Fruit fly (Drosophila melanogaster) whole organism, embryonic: ENCODE data around the gene wb.

Experiments
- Abd-B ChIP-seq: fragments of 200-800 bp; sonication (Bioruptor generic); optimal IDR thresholded peaks from 2 replicates; lab custom pipeline; 2018; ENCODE audit warnings: missing biosample characterization, mild to moderate bottlenecking, missing genetic modification characterization, moderate library complexity
- Antp ChIP-seq: fragments of 200-800 bp; sonication (Bioruptor generic); optimal IDR thresholded peaks from 3 replicates; lab custom pipeline; 2016; ENCODE audit warnings: missing biosample characterization, missing genetic modification characterization
- C15 ChIP-seq: fragments of 200-800 bp; sonication (Bioruptor generic); IDR thresholded peaks from 3 replicates; pipeline ENCODE4 v1.3.6; 2022; ENCODE audit warnings: missing biosample characterization, missing genetic modification characterization
- CG11456 ChIP-seq: fragments of 200-800 bp; sonication (Bioruptor generic); IDR thresholded peaks from 3 replicates; pipeline ENCODE4 v1.3.6; 2022; ENCODE audit warnings: missing biosample characterization, missing genetic modification characterization
- CG12659 ChIP-seq: fragments of 200-800 bp; sonication (Bioruptor generic); optimal IDR thresholded peaks from 3 replicates; lab custom pipeline; 2017; ENCODE audit warnings: mild to moderate bottlenecking, missing biosample characterization, missing genetic modification reagents, missing genetic modification characterization
- CG12769 ChIP-seq: fragments of 200-800 bp; sonication (Bioruptor generic); optimal IDR thresholded peaks from 2 replicates; lab custom pipeline; 2019; ENCODE audit warnings: missing biosample characterization, mild to moderate bottlenecking, missing genetic modification characterization, moderate library complexity
- CG14050 ChIP-seq: fragments of 200-800 bp; sonication (Bioruptor generic); IDR thresholded peaks from 3 replicates; pipeline ENCODE4 v1.3.6; 2022; ENCODE audit warnings: missing biosample characterization, missing genetic modification characterization
- CG15011 ChIP-seq: fragments of 200-800 bp; sonication (Bioruptor generic); optimal IDR thresholded peaks from 3 replicates; lab custom pipeline; 2018; ENCODE audit warnings: missing biosample characterization, mild to moderate bottlenecking, missing genetic modification characterization
- CG15073 ChIP-seq: fragments of 200-800 bp; sonication (Bioruptor generic); optimal IDR thresholded peaks from 2 replicates; lab custom pipeline; 2016; ENCODE audit warnings: missing biosample characterization, missing genetic modification characterization
- CG17912 ChIP-seq: fragments of 200-800 bp; sonication (Bioruptor generic); optimal IDR thresholded peaks from 2 replicates; lab custom pipeline; 2018; ENCODE audit warnings: missing biosample characterization, mild to moderate bottlenecking, missing genetic modification characterization
- CG18619 ChIP-seq: fragments of 200-800 bp; sonication (Bioruptor generic); optimal IDR thresholded peaks from 3 replicates; lab custom pipeline; 2017; ENCODE audit warnings: missing biosample characterization, mild to moderate bottlenecking, missing genetic modification characterization
- CG2889 ChIP-seq: fragments of 200-800 bp; sonication (Bioruptor generic); IDR thresholded peaks from 3 replicates; pipeline ENCODE4 v1.3.6; 2022; ENCODE audit warnings: missing biosample characterization, missing genetic modification characterization
- CG30403 ChIP-seq: fragments of 200-800 bp; sonication (Bioruptor generic); optimal IDR thresholded peaks from 3 replicates; lab custom pipeline; 2016; ENCODE audit warnings: missing biosample characterization, missing genetic modification characterization
- CG3163 ChIP-seq: fragments of 200-800 bp; sonication (Bioruptor generic); optimal IDR thresholded peaks from 3 replicates; lab custom pipeline; 2016; ENCODE audit warnings: missing biosample characterization, missing genetic modification characterization
- CG3726 ChIP-seq: fragments of 200-800 bp; sonication (Bioruptor generic); IDR thresholded peaks from 3 replicates; pipeline ENCODE4, ENCODE4 v1.3.6; 2022; ENCODE audit warnings: missing biosample characterization, missing genetic modification characterization
- CG42726 ChIP-seq: fragments of 200-800 bp; sonication (Bioruptor generic); IDR thresholded peaks from 2 replicates; pipeline ENCODE4 v1.3.6; 2022; ENCODE audit warnings: missing biosample characterization, missing genetic modification characterization; ENCODE audit not compliant: partially characterized antibody
- CG43689 ChIP-seq: fragments of 200-800 bp; sonication (Bioruptor generic); IDR thresholded peaks from 2 replicates; pipeline ENCODE4 v1.3.6; 2022; ENCODE audit warnings: missing biosample characterization, missing genetic modification characterization
- CG4404 ChIP-seq: fragments of 200-800 bp; sonication (Bioruptor generic); IDR thresholded peaks from 2 replicates; pipeline ENCODE4 v1.3.6; 2022; ENCODE audit warnings: missing biosample characterization, missing genetic modification characterization
- CG4730 ChIP-seq: fragments of 200-800 bp; sonication (Bioruptor generic); IDR thresholded peaks from 2 replicates; pipeline ENCODE4 v1.3.6; 2022; ENCODE audit warnings: missing biosample characterization, missing genetic modification characterization
- Doc3 ChIP-seq: fragments of 200-800 bp; sonication (Bioruptor generic); IDR thresholded peaks from 3 replicates; pipeline ENCODE4 v1.3.6; 2022; ENCODE audit warnings: missing biosample characterization, missing genetic modification characterization; ENCODE audit not compliant: partially characterized antibody
- Elba2 ChIP-seq: fragments of 200-800 bp; sonication (Bioruptor generic); optimal IDR thresholded peaks from 3 replicates; lab custom pipeline; 2016; ENCODE audit warnings: missing biosample characterization, missing genetic modification characterization
- NC2α ChIP-seq: fragments of 200-800 bp; sonication (Bioruptor generic); optimal IDR thresholded peaks from 2 replicates; lab custom pipeline; 2016; ENCODE audit warnings: missing biosample characterization, missing genetic modification characterization
- Nf-YA ChIP-seq: fragments of 200-800 bp; sonication (Bioruptor generic); IDR thresholded peaks from 2 replicates; pipeline ENCODE4 v1.3.6; 2022; ENCODE audit warnings: missing biosample characterization, missing genetic modification characterization
- Nf-YB ChIP-seq: fragments of 200-800 bp; sonication (Bioruptor generic); optimal IDR thresholded peaks from 3 replicates; lab custom pipeline; 2019; ENCODE audit warnings: missing biosample characterization, mild to moderate bottlenecking, missing genetic modification characterization, moderate library complexity
- Opbp ChIP-seq: fragments of 200-800 bp; sonication (Bioruptor generic); IDR thresholded peaks from 3 replicates; pipeline ENCODE4 v1.3.6; 2022; ENCODE audit warnings: missing biosample characterization, missing genetic modification characterization; ENCODE audit not compliant: partially characterized antibody
- Rx ChIP-seq: fragments of 200-800 bp; sonication (Bioruptor generic); IDR thresholded peaks from 2 replicates; pipeline ENCODE4 v1.3.6; 2022; ENCODE audit warnings: missing biosample characterization, missing genetic modification characterization
- Spps ChIP-seq: fragments of 200-800 bp; sonication (Bioruptor generic); optimal IDR thresholded peaks from 2 replicates; lab custom pipeline; 2018; ENCODE audit warnings: missing biosample characterization, mild to moderate bottlenecking, missing genetic modification characterization
- Vsx1 ChIP-seq: fragments of 200-800 bp; sonication (Bioruptor generic); optimal IDR thresholded peaks from 2 replicates; lab custom pipeline; 2017; ENCODE audit warnings: missing biosample characterization, mild to moderate bottlenecking, missing genetic modification characterization, missing genetic modification reagents
- Xrp1 ChIP-seq: fragments of 200-800 bp; sonication (Bioruptor generic); IDR thresholded peaks from 2 replicates; pipeline ENCODE4 v1.3.6; 2022; ENCODE audit warnings: missing biosample characterization, missing genetic modification characterization
- ac ChIP-seq: fragments of 200-800 bp; sonication (Bioruptor generic); optimal IDR thresholded peaks from 3 replicates; lab custom pipeline; 2017; ENCODE audit warnings: missing biosample characterization, mild to moderate bottlenecking, missing genetic modification characterization
- ash1 ChIP-seq: fragments of 200-800 bp; sonication (Bioruptor generic); optimal IDR thresholded peaks from 2 replicates; lab custom pipeline; 2018; ENCODE audit warnings: missing biosample characterization, mild to moderate bottlenecking, missing genetic modification characterization
- ato ChIP-seq: fragments of 200-800 bp; sonication (Bioruptor generic); IDR thresholded peaks from 2 replicates; pipeline ENCODE4 v1.3.6; 2022; ENCODE audit warnings: missing biosample characterization, missing genetic modification characterization; ENCODE audit not compliant: partially characterized antibody
- croc ChIP-seq: fragments of 200-800 bp; sonication (Bioruptor generic); conservative IDR thresholded peaks from 3 replicates; pipeline ENCODE4 v1.3.6; 2022; ENCODE audit warnings: missing biosample characterization, missing genetic modification characterization
- disco-r ChIP-seq: fragments of 200-800 bp; sonication (Bioruptor generic); optimal IDR thresholded peaks from 2 replicates; lab custom pipeline; 2016; ENCODE audit warnings: missing biosample characterization, missing genetic modification characterization
- dmrt99B ChIP-seq: fragments of 200-800 bp; sonication (Bioruptor generic); optimal IDR thresholded peaks from 2 replicates; lab custom pipeline; 2018; ENCODE audit warnings: missing biosample characterization, mild to moderate bottlenecking, missing genetic modification characterization, moderate library complexity
- emc ChIP-seq: fragments of 200-800 bp; sonication (Bioruptor generic); optimal IDR thresholded peaks from 2 replicates; lab custom pipeline; 2016; ENCODE audit warnings: missing biosample characterization, missing genetic modification characterization
- gsb-n ChIP-seq: fragments of 200-800 bp; sonication (Bioruptor generic); optimal IDR thresholded peaks from 3 replicates; lab custom pipeline; 2018; ENCODE audit warnings: missing biosample characterization, mild to moderate bottlenecking, missing genetic modification characterization
- h ChIP-seq: fragments of >200 bp; optimal IDR thresholded peaks from 2 replicates; lab custom pipeline; 2017
- hb ChIP-seq: fragments of 200-800 bp; sonication (Bioruptor generic); IDR thresholded peaks from 3 replicates; pipeline ENCODE4 v1.3.6; 2022; ENCODE audit warnings: missing biosample characterization, missing genetic modification characterization; ENCODE audit not compliant: partially characterized antibody
- ind ChIP-seq: fragments of 200-800 bp; sonication (Bioruptor generic); optimal IDR thresholded peaks from 3 replicates; lab custom pipeline; 2016; ENCODE audit warnings: missing biosample characterization, missing genetic modification characterization
- kah ChIP-seq: fragments of 200-800 bp; sonication (Bioruptor generic); optimal IDR thresholded peaks from 2 replicates; lab custom pipeline; 2018; ENCODE audit warnings: missing biosample characterization, mild to moderate bottlenecking, missing genetic modification characterization
- lab ChIP-seq: fragments of 200-800 bp; sonication (Bioruptor generic); optimal IDR thresholded peaks from 3 replicates; lab custom pipeline; 2017; ENCODE audit warnings: missing biosample characterization, missing genetic modification characterization, mild to moderate bottlenecking, moderate library complexity, missing genetic modification reagents
- lola ChIP-seq, 3 experiments: fragments of >200 bp in 2 of 3; fragments of 200-800 bp in 1 of 3; sonication (Bioruptor generic) in 1 of 3; optimal IDR thresholded peaks; 2 replicates each; lab custom pipeline; 2017 to 2019; ENCODE audit warnings: missing biosample characterization in 3 of 3, missing genetic modification characterization in 3 of 3, mild to moderate bottlenecking in 1 of 3, moderate library complexity in 1 of 3
- psq ChIP-seq: fragments of 200-800 bp; sonication (Bioruptor generic); optimal IDR thresholded peaks from 2 replicates; lab custom pipeline; 2017; ENCODE audit warnings: missing biosample characterization, missing genetic modification characterization
- ranshi ChIP-seq: fragments of 200-800 bp; sonication (Bioruptor generic); IDR thresholded peaks from 2 replicates; pipeline ENCODE4 v1.3.6; 2022; ENCODE audit warnings: missing biosample characterization, missing genetic modification characterization
- so ChIP-seq: fragments of 200-800 bp; sonication (Bioruptor generic); IDR thresholded peaks from 3 replicates; pipeline ENCODE4 v1.3.6; 2022; ENCODE audit warnings: missing biosample characterization, missing genetic modification characterization
- sr ChIP-seq: fragments of 200-800 bp; sonication (Bioruptor generic); IDR thresholded peaks from 3 replicates; pipeline ENCODE4 v1.3.6; 2022; ENCODE audit warnings: missing biosample characterization, missing genetic modification characterization
- stc ChIP-seq: fragments of 200-800 bp; sonication (Bioruptor generic); IDR thresholded peaks from 2 replicates; pipeline ENCODE4 v1.3.6; 2022; ENCODE audit warnings: missing biosample characterization, missing genetic modification characterization
- tgo ChIP-seq: fragments of 200-800 bp; sonication (Bioruptor generic); IDR thresholded peaks from 3 replicates; pipeline ENCODE4 v1.3.6; 2022; ENCODE audit warnings: missing biosample characterization, missing genetic modification characterization
- toy ChIP-seq: fragments of 200-800 bp; sonication (Bioruptor generic); IDR thresholded peaks from 2 replicates; pipeline ENCODE4 v1.3.6; 2022; ENCODE audit warnings: missing biosample characterization, missing genetic modification characterization
- trh ChIP-seq: fragments of 200-800 bp; sonication (Bioruptor generic); optimal IDR thresholded peaks from 2 replicates; lab custom pipeline; 2016; ENCODE audit warnings: missing biosample characterization, missing genetic modification characterization

wb gene

DNA sequence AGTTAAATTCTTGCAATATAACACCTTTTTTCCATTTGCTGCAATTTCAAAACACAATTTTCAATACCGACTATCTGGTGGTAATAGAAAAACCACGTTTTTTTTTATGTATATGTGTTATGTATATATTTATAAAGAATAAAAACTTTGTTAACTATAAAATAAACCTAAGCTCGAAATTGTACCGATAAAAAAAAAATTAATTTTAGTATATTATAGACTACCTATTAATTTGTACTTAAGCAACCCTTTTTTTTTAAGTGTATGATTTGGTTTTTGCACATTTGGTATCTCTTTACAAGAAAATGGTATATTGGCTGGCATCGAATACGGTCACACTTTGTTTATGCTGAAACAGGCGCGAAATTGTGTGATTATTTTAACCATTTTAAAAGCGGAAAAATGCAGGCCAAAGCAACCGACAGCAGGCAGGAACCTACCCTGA, 98.9 kb downstream of the wb start, which contains the start of gene spel1 (continued):
- TF ChIP-seq CG17912 (GFP tag; lab: Kevin White, UChicago) (no peak), CG2889 (GFP tag; lab: Robert Waterston, UW) (peak; percentile 53; the same call in 1 of the 3 replicates), Elba2 (GFP tag; lab: Kevin White, UChicago) (no peak), disco-r (GFP tag; lab: Kevin White, UChicago) (no peak), toy (GFP tag; lab: Robert Waterston, UW) (0 out of 2 replicates have a peak, but pooled peaks have one; percentile 16), NC2α (no peak), CG18619 (GFP tag; lab: Kevin White, UChicago) (peak; percentile 64), CG3163 (GFP tag; lab: Kevin White, UChicago) (no peak), CG3726 (GFP tag; lab: Robert Waterston, UW) (peak; percentile 80; the same call in 2 of the 3 replicates), Opbp (no peak), trh (peak; percentile 53), CG12659 (GFP tag; lab: Kevin White, UChicago) (peak; percentile 72), ind (peak; percentile 67), ranshi (peak; percentile 89), CG42726 (no peak), CG4404 (no peak), CG12769 (tag; lab: Kevin White, UChicago) (no peak), Spps (peak; percentile 81), Vsx1 (GFP tag; lab: Kevin White, UChicago) (peak; percentile 42), stc (GFP tag; lab: Robert Waterston, UW) (peak; percentile 81), Nf-YA (no peak), CG15073 (GFP tag; lab: Kevin White, UChicago) (no peak), CG14050 (GFP tag; lab: Robert Waterston, UW) (peak; percentile 68), ac (GFP tag; lab: Kevin White, UChicago) (no peak), ash1 (GFP tag; lab: Kevin White, UChicago) (no peak), sr (GFP tag; lab: Robert Waterston, UW) (no peak), tgo (peak; percentile 84), h (lab: Kevin White, UChicago) (no peak), psq (peak; percentile 57), lola (GFP tag; optimal IDR thresholded peaks at IDR 0.05; lab: Kevin White, UChicago) (peak in 1 of 3 experiments; percentile 82), CG11456 (GFP tag; lab: Robert Waterston, UW) (peak; percentile 74; the same call in 2 of the 3 replicates), Xrp1 (GFP tag; lab: Robert Waterston, UW) (peak; percentile 91), Doc3 (no peak), kah (GFP tag; lab: Kevin White, UChicago) (peak; percentile 23), emc (GFP tag; lab: Kevin White, UChicago) (no peak), CG43689 (no peak), hb (GFP tag; lab: Robert Waterston, UW) (no peak), gsb-n (tag; lab: Kevin White, UChicago) (peak; percentile 76), ato (GFP tag; lab: Robert Waterston, UW) (no peak), dmrt99B (tag; lab: Kevin White, UChicago) (peak; percentile 86), Nf-YB (GFP tag; lab: Kevin White, UChicago) (peak; percentile 67), CG30403 (GFP tag; lab: Kevin White, UChicago) (peak; percentile 78), Antp (GFP tag; lab: Kevin White, UChicago) (no peak), CG4730 (GFP tag; lab: Robert Waterston, UW) (peak; percentile 62), Abd-B (GFP tag; lab: Kevin White, UChicago) (peak; percentile 73), C15 (GFP tag; lab: Robert Waterston, UW) (0 out of 3 replicates have a peak, but pooled peaks have one; percentile 73), so (GFP tag; lab: Robert Waterston, UW) (peak; percentile 78), lab (GFP tag; lab: Kevin White, UChicago) (peak; percentile 80), CG15011 (GFP tag; lab: Kevin White, UChicago) (peak; percentile 58), croc (peak; percentile 45), Rx (GFP tag; lab: Robert Waterston, UW) (peak; percentile 54)
